Fruit fly (Drosophila melanogaster): ENCODE data around the gene CG13919.

The CG13919 gene

dm6 chr3L:1675242-1675641, 30.0 kb downstream of the CG13919 start:
- no peak for TF ChIP-seq CG8478 (optimal IDR thresholded peaks at IDR 0.05)
- TF ChIP-seq CTCF (optimal IDR thresholded peaks at IDR 0.05), result no peak

- TF ChIP-seq CTCF (optimal IDR thresholded peaks at IDR 0.05) (no peak), CG8478 (optimal IDR thresholded peaks at IDR 0.05) (no peak)
Observed at dm6 chr3L:1676222-1676621, 31.0 kb downstream of the CG13919 start.

dm6 chr3L:1679394-1679793, 34.1 kb downstream of the CG13919 start:
- TF ChIP-seq CTCF (optimal IDR thresholded peaks at IDR 0.05) (no peak), CG8478 (optimal IDR thresholded peaks at IDR 0.05) (no peak)

dm6 chr3L:1683091-1683490, 37.8 kb downstream of the CG13919 start:
- TF ChIP-seq CTCF (optimal IDR thresholded peaks at IDR 0.05), result no peak
- no peak for TF ChIP-seq CG8478 (optimal IDR thresholded peaks at IDR 0.05)

- TF ChIP-seq CTCF (optimal IDR thresholded peaks at IDR 0.05), result no peak
- no peak for TF ChIP-seq CG8478 (optimal IDR thresholded peaks at IDR 0.05)
Observed at dm6 chr3L:1688161-1688560, 42.9 kb downstream of the CG13919 start.

- TF ChIP-seq CG8478 (optimal IDR thresholded peaks at IDR 0.05), result no peak
- TF ChIP-seq CTCF (optimal IDR thresholded peaks at IDR 0.05), result no peak
Observed at dm6 chr3L:1688569-1688968, 43.3 kb downstream of the CG13919 start.

- no peak for TF ChIP-seq CTCF (optimal IDR thresholded peaks at IDR 0.05)
- TF ChIP-seq CG8478 (optimal IDR thresholded peaks at IDR 0.05), result no peak
Observed at dm6 chr3L:1690727-1691413, 45.6 kb downstream of the CG13919 start.

dm6 chr3L:1692122-1692786, 47.0 kb downstream of the CG13919 start:
- TF ChIP-seq CTCF (optimal IDR thresholded peaks at IDR 0.05) (no peak), CG8478 (optimal IDR thresholded peaks at IDR 0.05) (no peak)

- TF ChIP-seq CG8478 (optimal IDR thresholded peaks at IDR 0.05), result no peak
- TF ChIP-seq CTCF (optimal IDR thresholded peaks at IDR 0.05), result no peak
Observed at dm6 chr3L:1692859-1693258, 47.6 kb downstream of the CG13919 start.

dm6 chr3L:1694317-1694716, 49.0 kb downstream of the CG13919 start, which contains the start of gene CG12011:
TSS of gene CG12011 (plus strand) at chr3L:1694617.
- TF ChIP-seq CTCF (optimal IDR thresholded peaks at IDR 0.05) (no peak), CG8478 (optimal IDR thresholded peaks at IDR 0.05) (no peak)
